Worm (Caenorhabditis elegans) whole organism, L4/young adult: ENCODE results near the gene ZK930.6.

Experiments
- W03F9.2 ChIP-seq: fragments of 150-350 bp; optimal IDR thresholded peaks from 2 replicates; lab custom pipeline; 2014; ENCODE audit warnings: missing biosample characterization, missing genetic modification characterization
- dao-5 ChIP-seq: sonication (generic microtip); optimal IDR thresholded peaks from 2 replicates; lab custom pipeline; 2016; ENCODE audit warnings: missing genotype, missing genetic modification characterization, moderate library complexity, missing compliant biosample characterization
- him-1 ChIP-seq: sonication (generic microtip); optimal IDR thresholded peaks from 2 replicates; lab custom pipeline; 2016; ENCODE audit warnings: missing genotype, missing genetic modification reagents, missing genetic modification characterization, missing compliant biosample characterization

DNA sequence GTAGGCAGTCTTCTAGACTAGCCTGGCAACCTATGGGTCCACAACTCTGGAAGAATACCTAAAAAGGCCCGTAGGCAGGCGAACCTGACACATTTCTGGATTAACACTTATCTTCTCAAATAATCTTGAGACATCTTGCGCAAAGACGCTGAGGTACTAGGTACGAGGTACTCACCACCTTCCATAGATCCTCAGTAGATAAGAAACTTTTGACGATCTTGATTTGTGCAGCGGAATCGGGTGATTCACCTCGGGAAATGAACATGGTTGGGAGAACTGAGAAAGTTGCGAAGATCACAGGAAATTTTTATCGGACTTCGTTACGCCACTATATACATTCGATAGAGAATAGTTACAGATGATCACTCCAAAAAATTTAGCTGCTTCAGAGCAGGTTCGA, 4.4 kb downstream of the ZK930.6 start:
- no peak for TF ChIP-seq him-1 (tag; lab: Kevin White, UChicago)
- no peak for TF ChIP-seq dao-5 (tag; lab: Kevin White, UChicago)
- no peak for TF ChIP-seq W03F9.2 (tag; lab: Kevin White, UChicago)
